Fruit fly (Drosophila melanogaster) ovary, adult (tissue): ENCODE results near the gene CG43288.

Source experiments
- CG17801 ChIP-seq: fragments of 200-800 bp; optimal IDR thresholded peaks from 2 replicates; lab custom pipeline; 2019; ENCODE audit warnings: missing biosample characterization, mild to moderate bottlenecking, missing genetic modification characterization, moderate library complexity; ENCODE audit not compliant: partially characterized antibody

Gene CG43288

DNA sequence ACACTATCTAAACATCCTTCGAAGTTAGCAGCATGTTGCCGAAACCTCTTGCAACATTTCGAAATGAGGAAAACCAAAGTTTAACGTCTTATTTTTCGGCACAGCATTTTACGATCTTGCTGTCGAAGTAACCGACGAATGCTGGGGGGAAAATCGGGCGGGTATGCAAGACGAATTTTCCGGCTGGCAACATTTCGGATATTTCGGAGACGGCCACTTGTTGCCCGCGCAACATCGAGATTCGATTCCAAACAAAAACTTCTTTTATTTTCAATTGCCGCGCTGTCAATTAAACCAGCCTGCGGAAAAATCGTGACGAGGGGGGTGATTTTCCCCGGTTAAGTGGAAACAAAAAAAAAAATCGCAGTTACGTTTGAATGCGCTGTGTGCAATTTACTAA is 6.1 kb upstream of the CG43288 start:
- no peak for TF ChIP-seq CG17801 (GFP tag; lab: Kevin White, UChicago)

DNA sequence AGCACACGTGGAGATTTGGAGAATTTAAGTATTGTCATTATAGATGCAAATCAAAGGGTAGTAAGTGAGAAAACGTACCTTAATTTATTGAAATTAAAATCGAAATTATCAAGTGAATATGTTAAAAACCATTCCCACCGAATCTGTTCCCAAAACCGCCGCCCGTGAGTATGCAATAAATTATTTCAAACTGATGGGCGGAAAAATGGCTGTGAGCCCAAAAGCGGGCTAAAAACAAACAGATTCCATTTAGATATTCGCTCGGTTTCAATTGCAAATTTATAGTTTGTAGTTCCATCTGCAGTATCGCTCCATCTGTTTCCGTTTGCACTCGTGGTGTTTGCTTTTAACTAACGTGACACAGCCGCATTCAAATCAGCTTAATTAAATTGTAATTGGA is 1.5 kb downstream of the CG43288 start:
- no peak for TF ChIP-seq CG17801 (GFP tag; lab: Kevin White, UChicago)

DNA sequence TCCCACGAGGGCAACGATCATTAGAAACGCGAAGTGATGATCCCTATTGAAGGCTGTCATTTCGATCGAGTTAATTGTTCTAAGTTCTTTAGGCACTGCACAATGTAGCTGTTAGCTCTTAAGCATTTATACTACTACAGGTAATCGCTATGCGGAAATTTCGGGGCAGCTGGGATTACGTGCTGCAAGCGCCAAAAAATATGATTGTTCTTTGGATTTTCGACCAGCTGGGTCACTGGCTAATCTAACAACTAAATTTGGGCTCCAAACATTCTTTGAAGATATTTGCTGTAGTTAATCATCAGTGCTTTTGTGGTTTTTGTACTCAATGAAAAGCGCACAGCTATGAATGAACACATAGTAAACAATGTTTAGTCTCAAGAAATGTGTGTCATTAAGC is 4.5 kb downstream of the CG43288 start, which contains the start of gene CG15571:
TSS of gene CG15571 (minus strand) at position 101 of the 400 bp plus-strand sequence.
- TF ChIP-seq CG17801 (GFP tag; lab: Kevin White, UChicago), result no peak

DNA sequence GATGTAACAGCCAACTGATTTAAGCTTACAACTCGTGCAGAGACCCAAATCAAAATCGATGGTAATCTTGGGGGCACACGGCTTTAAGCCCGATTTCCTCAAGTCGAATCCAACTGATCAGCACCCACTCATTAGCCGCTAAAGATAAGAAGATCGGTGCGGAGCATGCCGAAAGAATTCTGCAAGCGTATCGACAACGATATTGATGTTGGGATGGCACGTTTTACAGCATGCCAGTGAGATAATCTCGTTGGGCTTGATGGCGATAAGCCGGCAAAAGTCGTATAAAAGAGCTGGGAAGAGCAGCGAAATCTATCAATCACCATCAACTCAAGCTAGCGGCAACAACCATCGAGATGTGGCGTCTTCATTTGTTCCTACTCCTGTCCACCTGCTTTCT is 5.0 kb downstream of the CG43288 start, which contains the start of gene CG15570:
TSS of gene CG15570 (plus strand) at position 301 of the 400 bp plus-strand sequence.
- TF ChIP-seq CG17801 (GFP tag; lab: Kevin White, UChicago), result no peak

DNA sequence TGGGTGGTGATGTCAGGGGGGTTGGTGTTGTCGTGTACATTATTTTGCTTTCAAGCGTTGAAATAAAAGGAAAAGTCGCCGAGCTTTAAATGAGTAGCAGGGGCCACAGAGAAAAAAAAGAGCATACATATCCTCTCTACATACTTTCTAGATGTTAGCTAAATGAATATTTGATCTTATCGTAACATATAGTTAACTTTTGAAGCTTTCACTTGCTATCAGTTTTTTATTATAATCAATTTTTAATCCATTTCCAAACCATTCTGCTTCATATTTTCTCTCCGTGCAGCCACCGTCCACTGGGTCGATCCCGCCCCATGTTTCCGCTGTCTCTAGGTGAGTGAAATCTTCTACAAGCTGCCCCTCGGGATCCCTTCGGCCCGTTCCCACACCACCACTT is 12.2 kb downstream of the CG43288 start:
- no peak for TF ChIP-seq CG17801 (GFP tag; lab: Kevin White, UChicago)

DNA sequence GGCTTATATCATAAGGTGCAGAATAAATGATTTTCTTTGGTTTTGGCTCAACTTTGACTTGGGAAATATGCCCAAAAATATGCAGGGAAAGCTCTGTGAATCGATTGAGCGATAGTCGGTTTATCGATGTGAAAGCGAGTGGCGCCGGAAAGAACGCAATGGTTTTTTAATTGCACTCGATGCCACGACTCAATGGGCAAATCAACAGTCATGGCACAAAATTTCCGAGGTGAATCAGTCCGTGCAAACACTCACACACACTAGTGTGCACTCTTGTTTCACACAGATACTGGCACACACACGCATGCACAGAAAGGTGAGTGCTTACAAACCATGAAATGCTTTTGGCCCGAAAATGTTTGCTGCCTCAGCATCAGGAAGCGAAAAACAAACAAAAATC is 27.3 kb downstream of the CG43288 start:
- peak; percentile 0 for TF ChIP-seq CG17801 (GFP tag; lab: Kevin White, UChicago)

DNA sequence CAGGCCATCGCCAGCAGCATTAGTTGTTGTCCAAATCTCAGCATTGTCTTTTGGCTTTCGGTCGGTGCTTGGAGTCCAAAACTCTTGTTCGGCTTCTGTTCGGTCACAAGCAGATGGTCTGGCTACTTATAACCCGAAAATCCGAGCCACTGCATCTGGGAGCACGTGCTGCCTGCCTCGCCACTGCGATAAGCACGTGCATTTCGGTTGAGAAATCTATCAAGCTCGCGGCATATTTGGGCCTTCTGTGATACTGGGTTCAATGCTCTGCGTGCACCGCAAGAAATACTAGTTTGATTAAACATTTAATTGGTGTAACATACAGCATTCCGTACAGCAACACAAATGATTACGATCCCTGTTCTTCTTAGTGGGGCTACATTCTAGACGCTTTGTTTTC is 29.9 kb downstream of the CG43288 start, which contains the start of gene Femcoat:
TSS of gene Femcoat (minus strand) at position 101 of the 400 bp plus-strand sequence.
- no peak for TF ChIP-seq CG17801 (GFP tag; lab: Kevin White, UChicago)

DNA sequence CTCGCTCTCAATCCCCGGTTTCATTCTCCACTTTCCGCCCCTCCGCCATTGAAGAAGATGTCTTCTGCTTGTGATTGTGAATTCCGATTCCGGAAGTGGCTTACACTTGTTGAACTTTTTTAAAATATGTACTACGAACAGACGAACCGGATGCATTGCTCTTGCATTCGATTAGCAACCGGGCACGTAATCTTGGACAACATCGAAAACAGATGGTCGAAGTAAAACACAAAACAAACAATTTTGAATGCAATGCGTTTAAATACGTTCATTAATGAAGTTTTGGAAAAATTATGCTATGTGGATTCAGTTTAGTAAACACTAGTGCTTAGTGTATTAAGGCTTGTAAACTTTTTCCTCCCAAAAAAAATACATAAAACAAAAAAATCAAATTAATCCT is 33.2 kb downstream of the CG43288 start, which contains the start of gene Muc4B:
TSS of gene Muc4B (minus strand) at position 101 of the 400 bp plus-strand sequence.
- TF ChIP-seq CG17801 (GFP tag; lab: Kevin White, UChicago), result no peak

DNA sequence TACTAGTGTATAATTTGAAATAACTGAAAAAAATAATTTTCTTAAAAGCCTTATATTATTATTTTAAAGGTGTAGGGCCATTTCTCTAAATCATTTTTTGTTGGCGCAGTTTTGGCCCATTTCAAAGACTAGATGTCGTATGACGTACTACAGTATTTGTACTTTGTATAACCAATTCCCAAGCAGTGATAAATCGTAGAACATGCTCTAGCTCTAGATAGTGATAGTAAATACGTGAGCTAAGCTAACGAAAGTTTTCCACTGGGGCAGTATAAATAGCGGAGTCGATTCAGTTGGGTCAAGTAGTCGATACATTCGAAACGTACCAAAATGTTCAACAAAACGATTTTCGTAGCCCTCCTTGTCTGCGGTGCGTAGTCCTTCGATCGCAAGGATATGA is 34.2 kb downstream of the CG43288 start, which contains the start of gene CG43134:
TSS of gene CG43134 (plus strand) at position 301 of the 400 bp plus-strand sequence.
- TF ChIP-seq CG17801 (GFP tag; lab: Kevin White, UChicago), result no peak

DNA sequence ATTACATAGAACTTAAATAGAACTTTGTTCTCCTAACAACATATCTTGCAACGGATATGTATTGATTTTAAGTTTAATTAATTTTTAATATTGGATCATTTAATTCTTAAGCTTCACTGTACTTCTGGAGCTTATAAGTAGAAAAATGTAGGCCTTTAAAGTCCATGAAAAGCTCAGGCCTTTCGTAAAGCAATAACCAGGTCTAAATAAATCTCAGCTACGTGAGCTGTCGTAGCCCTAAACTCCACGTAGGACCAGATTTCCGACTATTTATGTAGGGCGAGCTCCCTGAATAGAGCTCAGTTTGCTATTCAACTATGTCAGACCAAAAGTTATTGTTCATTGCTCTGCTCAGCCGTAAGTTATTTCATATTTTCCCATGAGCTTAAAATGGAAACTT is 35.3 kb downstream of the CG43288 start, which contains the start of gene CG43135:
TSS of gene CG43135 (plus strand) at position 301 of the 400 bp plus-strand sequence.
- TF ChIP-seq CG17801 (GFP tag; lab: Kevin White, UChicago), result no peak

DNA sequence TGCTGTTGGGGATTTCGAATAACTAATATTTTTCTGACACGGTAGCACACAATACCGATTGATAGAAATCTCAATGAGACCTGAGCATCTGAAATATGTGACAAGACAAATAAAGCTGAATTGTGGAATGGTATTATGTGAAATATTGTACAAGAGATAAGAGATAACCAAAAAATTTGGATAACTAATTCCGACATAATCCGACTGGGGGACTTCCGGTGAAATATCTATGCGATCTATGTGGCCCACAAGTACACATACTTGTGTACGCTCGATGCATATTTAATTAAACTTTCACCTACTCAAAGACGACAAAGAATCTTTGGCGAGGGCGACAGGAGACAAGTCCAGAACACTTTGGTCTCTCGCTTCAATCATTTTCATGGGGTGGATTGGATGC is 39.9 kb downstream of the CG43288 start, which contains the start of gene CG15576:
TSS of gene CG15576 (minus strand) at position 101 of the 400 bp plus-strand sequence.
- no peak for TF ChIP-seq CG17801 (GFP tag; lab: Kevin White, UChicago)

DNA sequence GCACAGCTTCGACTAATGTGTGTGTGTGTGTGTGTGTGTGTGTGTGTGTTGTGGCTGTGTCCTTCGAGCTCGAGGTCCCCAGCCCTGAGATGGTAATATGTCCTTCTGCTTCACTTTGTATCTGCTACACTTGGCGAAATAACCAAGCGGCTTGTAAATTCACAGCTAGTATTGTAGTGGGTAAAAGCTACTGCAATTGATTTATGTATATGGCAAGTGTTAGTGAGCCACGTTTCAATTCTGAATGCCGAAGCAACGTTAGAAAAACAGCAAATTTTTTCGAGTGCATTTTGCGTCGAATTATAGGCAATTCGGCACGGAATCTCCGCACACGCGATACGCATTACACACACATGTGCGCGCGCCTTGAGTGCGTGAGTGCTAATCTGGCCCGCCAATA is 49.8 kb downstream of the CG43288 start:
- TF ChIP-seq CG17801 (GFP tag; lab: Kevin White, UChicago), result no peak
